Worm (Caenorhabditis elegans) whole organism, L3 larva: ENCODE measurements around the gene nhr-260.

Source experiments
- aly-2 ChIP-seq: fragments of 150-350 bp; optimal IDR thresholded peaks from 2 replicates; lab custom pipeline; 2014; ENCODE audit warnings: missing biosample characterization, missing genetic modification characterization
- ama-1 ChIP-seq: fragments of 150-350 bp; optimal IDR thresholded peaks from 2 replicates; lab custom pipeline; 2018
- ceh-9 ChIP-seq: sonication (generic microtip); optimal IDR thresholded peaks from 2 replicates; lab custom pipeline; 2018; ENCODE audit warnings: missing biosample characterization, missing genetic modification characterization
- elt-1 ChIP-seq: fragments of 150-350 bp; optimal IDR thresholded peaks from 2 replicates; lab custom pipeline; 2014; ENCODE audit warnings: missing biosample characterization, missing genetic modification characterization
- elt-2 ChIP-seq: sonication (generic microtip); optimal IDR thresholded peaks from 2 replicates; lab custom pipeline; 2016; ENCODE audit warnings: missing genetic modification reagents, mild to moderate bottlenecking, missing genetic modification characterization, missing compliant biosample characterization
- nhr-11 ChIP-seq: fragments of 150-350 bp; optimal IDR thresholded peaks from 2 replicates; lab custom pipeline; 2014; ENCODE audit warnings: missing biosample characterization, missing genetic modification characterization
- nhr-237 ChIP-seq: fragments of 150-350 bp; optimal IDR thresholded peaks from 2 replicates; lab custom pipeline; 2014; ENCODE audit warnings: missing biosample characterization, missing genetic modification characterization
- nhr-43 ChIP-seq: sonication (generic microtip); optimal IDR thresholded peaks from 2 replicates; lab custom pipeline; 2016; ENCODE audit warnings: mild to moderate bottlenecking, missing genetic modification characterization, missing compliant biosample characterization; ENCODE audit not compliant: poor library complexity, severe bottlenecking
- nhr-77 ChIP-seq: fragments of 150-350 bp; optimal IDR thresholded peaks from 2 replicates; lab custom pipeline; 2014; ENCODE audit warnings: missing biosample characterization, missing genetic modification characterization
- pha-4 ChIP-seq: fragments of 150-350 bp; optimal IDR thresholded peaks from 2 replicates; lab custom pipeline; 2014; ENCODE audit warnings: missing biosample characterization, missing genetic modification reagents, missing genetic modification characterization
- skn-1 ChIP-seq: fragments of 150-350 bp; optimal IDR thresholded peaks from 2 replicates; lab custom pipeline; 2014; ENCODE audit warnings: missing biosample characterization, missing genetic modification characterization
- tbx-2 ChIP-seq: sonication (generic microtip); optimal IDR thresholded peaks from 2 replicates; lab custom pipeline; 2016; ENCODE audit warnings: mild to moderate bottlenecking, missing genetic modification characterization, missing compliant biosample characterization
- unc-62 ChIP-seq: fragments of 150-350 bp; sonication (generic microtip); optimal IDR thresholded peaks from 4 replicates; lab custom pipeline; 2014; ENCODE audit warnings: missing biosample characterization, missing genetic modification reagents, missing genetic modification characterization
- zag-1 ChIP-seq: fragments of 150-350 bp; optimal IDR thresholded peaks from 2 replicates; lab custom pipeline; 2014; ENCODE audit warnings: missing biosample characterization, missing genetic modification characterization

- no peak for TF ChIP-seq ama-1 (lab: Kevin White, UChicago)
- no peak for TF ChIP-seq ceh-9 (tag; lab: Kevin White, UChicago)
- no peak for TF ChIP-seq unc-62 (GFP tag; lab: Kevin White, UChicago)
- TF ChIP-seq nhr-237 (tag; lab: Kevin White, UChicago): no peak
- no peak for TF ChIP-seq nhr-77
- no peak for TF ChIP-seq nhr-11 (tag; lab: Kevin White, UChicago)
- no peak for TF ChIP-seq elt-1
- no peak for TF ChIP-seq elt-2
- no peak for TF ChIP-seq skn-1 (tag; lab: Kevin White, UChicago)
- no peak for TF ChIP-seq zag-1 (tag; lab: Kevin White, UChicago)
- TF ChIP-seq aly-2 (tag; lab: Kevin White, UChicago): no peak
- no peak for TF ChIP-seq nhr-43 (tag; lab: Kevin White, UChicago)
- TF ChIP-seq tbx-2 (tag; lab: Kevin White, UChicago): no peak
- TF ChIP-seq pha-4: no peak
Observed at ce11 chrV:1532455-1532854, 21.0 kb upstream of the nhr-260 start.
